Fruit fly (Drosophila melanogaster) whole organism, embryonic: ENCODE results near the gene Ca-Ma2d.

Experiments used
- Abd-B ChIP-seq: fragments of 200-800 bp; sonication (Bioruptor generic); optimal IDR thresholded peaks from 2 replicates; lab custom pipeline; 2018; ENCODE audit warnings: missing biosample characterization, mild to moderate bottlenecking, missing genetic modification characterization, moderate library complexity
- Asciz ChIP-seq: fragments of 200-800 bp; sonication (Bioruptor generic); optimal IDR thresholded peaks from 2 replicates; lab custom pipeline; 2017; ENCODE audit warnings: missing biosample characterization, mild to moderate bottlenecking, missing genetic modification characterization, missing genetic modification reagents
- Atf6 ChIP-seq: fragments of 200-800 bp; sonication (Bioruptor generic); IDR thresholded peaks from 2 replicates; pipeline ENCODE4 v1.3.6; 2022; ENCODE audit warnings: missing biosample characterization, missing genetic modification characterization
- CG10431 ChIP-seq: fragments of 200-800 bp; sonication (Bioruptor generic); optimal IDR thresholded peaks from 3 replicates; lab custom pipeline; 2018; ENCODE audit warnings: missing biosample characterization, mild to moderate bottlenecking, missing genetic modification characterization
- CG10462 ChIP-seq: fragments of 200-800 bp; sonication (Bioruptor generic); optimal IDR thresholded peaks from 2 replicates; lab custom pipeline; 2016; ENCODE audit warnings: missing biosample characterization, missing genetic modification characterization
- CG10565 ChIP-seq: fragments of 200-800 bp; sonication (Bioruptor generic); optimal IDR thresholded peaks from 3 replicates; lab custom pipeline; 2016; ENCODE audit warnings: missing biosample characterization, mild to moderate bottlenecking, missing genetic modification characterization
- CG1233 ChIP-seq: fragments of 200-800 bp; sonication (Bioruptor generic); optimal IDR thresholded peaks from 4 replicates; lab custom pipeline; 2018; ENCODE audit warnings: missing biosample characterization, mild to moderate bottlenecking, missing genetic modification characterization
- CG15073 ChIP-seq: fragments of 200-800 bp; sonication (Bioruptor generic); optimal IDR thresholded peaks from 2 replicates; lab custom pipeline; 2016; ENCODE audit warnings: missing biosample characterization, missing genetic modification characterization
- CG16813 ChIP-seq: fragments of 200-800 bp; sonication (Bioruptor generic); IDR thresholded peaks from 3 replicates; pipeline ENCODE4 v1.3.6; 2022; ENCODE audit warnings: missing biosample characterization, missing genetic modification characterization; ENCODE audit not compliant: partially characterized antibody
- CG16863 ChIP-seq: fragments of 200-800 bp; sonication (Bioruptor generic); optimal IDR thresholded peaks from 3 replicates; lab custom pipeline; 2016; ENCODE audit warnings: missing biosample characterization, missing genetic modification characterization
- CG17186 ChIP-seq: fragments of 200-800 bp; sonication (Bioruptor generic); optimal IDR thresholded peaks from 3 replicates; lab custom pipeline; 2017; ENCODE audit warnings: missing biosample characterization, missing genetic modification reagents, missing genetic modification characterization
- CG17361 ChIP-seq: fragments of 200-800 bp; sonication (Bioruptor generic); IDR thresholded peaks from 3 replicates; pipeline ENCODE4 v1.3.6; 2022; ENCODE audit warnings: missing biosample characterization, missing genetic modification characterization
- CG18764 ChIP-seq: fragments of 200-800 bp; sonication (Bioruptor generic); optimal IDR thresholded peaks from 3 replicates; lab custom pipeline; 2016; ENCODE audit warnings: missing biosample characterization, missing genetic modification characterization
- CG2889 ChIP-seq: fragments of 200-800 bp; sonication (Bioruptor generic); IDR thresholded peaks from 3 replicates; pipeline ENCODE4 v1.3.6; 2022; ENCODE audit warnings: missing biosample characterization, missing genetic modification characterization
- CG31365 ChIP-seq: fragments of 200-800 bp; sonication (Bioruptor generic); optimal IDR thresholded peaks from 2 replicates; lab custom pipeline; 2018; ENCODE audit warnings: missing biosample characterization, mild to moderate bottlenecking, missing genetic modification characterization
- CG31388 ChIP-seq: fragments of 200-800 bp; sonication (Bioruptor generic); optimal IDR thresholded peaks from 2 replicates; lab custom pipeline; 2016; ENCODE audit warnings: missing biosample characterization, missing genetic modification characterization
- CG4730 ChIP-seq: fragments of 200-800 bp; sonication (Bioruptor generic); IDR thresholded peaks from 2 replicates; pipeline ENCODE4 v1.3.6; 2022; ENCODE audit warnings: missing biosample characterization, missing genetic modification characterization
- CG5953 ChIP-seq: fragments of 200-800 bp; sonication (Bioruptor generic); IDR thresholded peaks from 2 replicates; pipeline ENCODE4 v1.3.6; 2022; ENCODE audit warnings: missing biosample characterization, missing genetic modification characterization
- CG6272 ChIP-seq: fragments of 200-800 bp; sonication (Bioruptor generic); IDR thresholded peaks from 2 replicates; pipeline ENCODE4 v1.3.6; 2022; ENCODE audit warnings: missing biosample characterization, missing genetic modification characterization
- CG6683 ChIP-seq: fragments of 200-800 bp; sonication (Bioruptor generic); optimal IDR thresholded peaks from 2 replicates; lab custom pipeline; 2017; ENCODE audit warnings: missing biosample characterization, mild to moderate bottlenecking, missing genetic modification characterization, missing genetic modification reagents
- CG6689 ChIP-seq: fragments of 200-800 bp; sonication (Bioruptor generic); IDR thresholded peaks from 2 replicates; pipeline ENCODE4 v1.3.6; 2022; ENCODE audit warnings: missing biosample characterization, missing genetic modification characterization
- CG6813 ChIP-seq: fragments of 200-800 bp; sonication (Bioruptor generic); optimal IDR thresholded peaks from 2 replicates; lab custom pipeline; 2017; ENCODE audit warnings: missing biosample characterization, missing genetic modification characterization, mild to moderate bottlenecking, moderate library complexity, missing genetic modification reagents
- CG8478 ChIP-seq: fragments of >200 bp; optimal IDR thresholded peaks from 2 replicates; lab custom pipeline; 2018
- CG9215 ChIP-seq: fragments of 200-800 bp; sonication (Bioruptor generic); IDR thresholded peaks from 2 replicates; pipeline ENCODE4 v1.3.6; 2022; ENCODE audit warnings: missing biosample characterization, missing genetic modification characterization
- CG9797 ChIP-seq: fragments of 200-800 bp; sonication (Bioruptor generic); optimal IDR thresholded peaks from 3 replicates; lab custom pipeline; 2018; ENCODE audit warnings: missing biosample characterization, mild to moderate bottlenecking, missing genetic modification characterization
- Dip2 ChIP-seq: fragments of 200-800 bp; sonication (Bioruptor generic); IDR thresholded peaks from 2 replicates; pipeline ENCODE4 v1.3.6; 2022; ENCODE audit warnings: missing biosample characterization, missing genetic modification characterization
- Dref ChIP-seq: fragments of 200-800 bp; sonication (Bioruptor generic); IDR thresholded peaks from 2 replicates; pipeline ENCODE4 v1.3.6; 2022; ENCODE audit warnings: missing biosample characterization, missing genetic modification characterization
- Fer1 ChIP-seq: fragments of 200-800 bp; sonication (Bioruptor generic); optimal IDR thresholded peaks from 2 replicates; lab custom pipeline; 2017; ENCODE audit warnings: missing biosample characterization, mild to moderate bottlenecking, missing genetic modification characterization
- Gsc ChIP-seq: fragments of 200-800 bp; sonication (Bioruptor generic); IDR thresholded peaks from 2 replicates; pipeline ENCODE4 v1.3.6; 2022; ENCODE audit warnings: missing biosample characterization, missing genetic modification characterization
- Hr39 ChIP-seq: fragments of >200 bp; optimal IDR thresholded peaks from 2 replicates; lab custom pipeline; 2017
- Spps ChIP-seq: fragments of 200-800 bp; sonication (Bioruptor generic); optimal IDR thresholded peaks from 2 replicates; lab custom pipeline; 2018; ENCODE audit warnings: missing biosample characterization, mild to moderate bottlenecking, missing genetic modification characterization
- Tbp ChIP-seq: fragments of >200 bp; optimal IDR thresholded peaks from 2 replicates; lab custom pipeline; 2018; ENCODE audit warnings: missing biosample characterization, missing genetic modification characterization
- Usf ChIP-seq: fragments of 200-800 bp; sonication (Bioruptor generic); optimal IDR thresholded peaks from 2 replicates; lab custom pipeline; 2017; ENCODE audit warnings: missing genotype, missing biosample characterization, missing genetic modification characterization
- ac ChIP-seq: fragments of 200-800 bp; sonication (Bioruptor generic); optimal IDR thresholded peaks from 3 replicates; lab custom pipeline; 2017; ENCODE audit warnings: missing biosample characterization, mild to moderate bottlenecking, missing genetic modification characterization
- chinmo ChIP-seq: fragments of 200-800 bp; sonication (Bioruptor generic); IDR thresholded peaks from 4 replicates; pipeline ENCODE4 v1.3.6; 2022; ENCODE audit warnings: missing biosample characterization, missing genetic modification characterization; ENCODE audit not compliant: partially characterized antibody
- dimm ChIP-seq: fragments of 200-800 bp; sonication (Bioruptor generic); IDR thresholded peaks from 2 replicates; pipeline ENCODE4 v1.3.6; 2022; ENCODE audit warnings: missing biosample characterization, missing genetic modification characterization
- gce ChIP-seq: fragments of 200-800 bp; sonication (Bioruptor generic); IDR thresholded peaks from 3 replicates; pipeline ENCODE4 v1.3.6; 2022; ENCODE audit warnings: missing biosample characterization, missing genetic modification characterization
- gem ChIP-seq: fragments of 200-800 bp; sonication (Bioruptor generic); optimal IDR thresholded peaks from 2 replicates; lab custom pipeline; 2019; ENCODE audit warnings: missing biosample characterization, mild to moderate bottlenecking, missing genetic modification characterization, moderate library complexity
- ham ChIP-seq: fragments of 200-800 bp; sonication (Bioruptor generic); IDR thresholded peaks from 2 replicates; pipeline ENCODE4 v1.3.6; 2022; ENCODE audit warnings: missing biosample characterization, missing genetic modification characterization
- ind ChIP-seq: fragments of 200-800 bp; sonication (Bioruptor generic); optimal IDR thresholded peaks from 3 replicates; lab custom pipeline; 2016; ENCODE audit warnings: missing biosample characterization, missing genetic modification characterization
- lab ChIP-seq: fragments of 200-800 bp; sonication (Bioruptor generic); optimal IDR thresholded peaks from 3 replicates; lab custom pipeline; 2017; ENCODE audit warnings: missing biosample characterization, missing genetic modification characterization, mild to moderate bottlenecking, moderate library complexity, missing genetic modification reagents
- luna ChIP-seq: fragments of 200-800 bp; sonication (Bioruptor generic); optimal IDR thresholded peaks from 2 replicates; lab custom pipeline; 2016; ENCODE audit warnings: missing biosample characterization, missing genetic modification characterization
- nom ChIP-seq: fragments of 200-800 bp; sonication (Bioruptor generic); optimal IDR thresholded peaks from 2 replicates; lab custom pipeline; 2017; ENCODE audit warnings: missing biosample characterization, missing genetic modification characterization, mild to moderate bottlenecking, moderate library complexity, missing genetic modification reagents
- org-1 ChIP-seq: fragments of 200-800 bp; sonication (Bioruptor generic); optimal IDR thresholded peaks from 2 replicates; lab custom pipeline; 2017; ENCODE audit warnings: missing biosample characterization, missing genetic modification characterization
- pb ChIP-seq: fragments of 200-800 bp; sonication (Bioruptor generic); optimal IDR thresholded peaks from 3 replicates; lab custom pipeline; 2016; ENCODE audit warnings: missing biosample characterization, missing genetic modification characterization
- pzg ChIP-seq: fragments of 200-800 bp; sonication (Bioruptor generic); optimal IDR thresholded peaks from 3 replicates; lab custom pipeline; 2018; ENCODE audit warnings: missing biosample characterization, mild to moderate bottlenecking, missing genetic modification characterization, moderate library complexity
- sens-2 ChIP-seq: fragments of 200-800 bp; sonication (Bioruptor generic); IDR thresholded peaks from 2 replicates; pipeline ENCODE4 v1.3.6; 2022; ENCODE audit warnings: missing biosample characterization, missing genetic modification characterization
- seq ChIP-seq: fragments of 200-800 bp; sonication (Bioruptor generic); IDR thresholded peaks from 2 replicates; pipeline ENCODE4 v1.3.6; 2022; ENCODE audit warnings: missing biosample characterization, missing genetic modification characterization
- tx ChIP-seq: fragments of 200-800 bp; sonication (Bioruptor generic); optimal IDR thresholded peaks from 2 replicates; lab custom pipeline; 2016; ENCODE audit warnings: missing biosample characterization, missing genetic modification characterization
- unpg ChIP-seq: fragments of 200-800 bp; sonication (Bioruptor generic); optimal IDR thresholded peaks from 3 replicates; lab custom pipeline; 2018; ENCODE audit warnings: missing biosample characterization, mild to moderate bottlenecking, missing genetic modification characterization, moderate library complexity

Gene Ca-Ma2d

DNA sequence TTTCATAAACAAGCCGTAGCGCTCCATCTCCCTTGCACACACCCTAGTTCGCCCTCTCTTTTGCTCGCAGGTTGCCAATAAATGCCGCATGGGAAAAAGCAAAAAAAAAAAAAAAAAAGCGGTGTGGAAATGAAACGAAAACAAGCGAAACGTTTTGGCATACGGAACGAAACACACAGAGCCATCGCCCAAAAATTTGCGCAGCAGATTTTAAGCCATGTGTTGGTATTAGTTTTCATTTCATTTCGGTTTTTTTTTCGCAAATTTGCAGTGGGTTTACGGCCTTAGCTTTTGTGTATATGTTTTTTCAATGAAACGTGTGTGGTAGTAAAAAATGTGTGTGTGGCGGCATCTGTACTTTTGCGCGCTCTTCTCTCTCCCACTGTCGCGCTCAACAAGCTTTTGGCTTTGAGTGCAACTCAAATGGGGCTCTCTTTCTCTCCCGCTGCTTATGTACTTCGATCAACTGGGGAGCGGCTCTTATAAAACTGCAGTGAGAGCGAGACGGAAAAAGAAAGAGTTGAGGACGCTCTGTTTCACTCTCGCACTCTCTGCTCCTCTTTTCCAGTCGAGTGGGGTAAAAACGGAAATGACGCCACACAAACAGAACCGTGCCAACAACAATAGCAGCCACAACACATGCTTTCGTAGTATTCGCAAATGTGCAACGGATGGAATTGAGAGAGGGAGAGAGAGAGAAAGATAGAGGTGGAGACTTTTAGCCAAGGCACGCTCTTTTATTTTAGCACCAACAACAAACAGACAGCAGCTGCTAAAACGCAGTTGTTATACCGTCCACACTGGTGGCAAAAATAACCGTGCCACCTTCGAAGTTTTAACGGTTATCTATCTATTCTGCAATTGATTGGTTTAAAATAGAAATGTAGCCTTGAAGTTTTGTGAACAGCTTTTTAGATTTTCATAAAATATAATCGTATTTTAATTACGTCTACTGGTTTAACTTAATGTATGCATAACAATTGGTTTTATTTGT lies 53.3 kb downstream of the Ca-Ma2d start (continued):
- TF ChIP-seq CG2889 (GFP tag; lab: Robert Waterston, UW) (no peak), Fer1 (GFP tag; lab: Kevin White, UChicago) (peak; percentile 45), CG1233 (GFP tag; lab: Kevin White, UChicago) (no peak), ham (GFP tag; lab: Robert Waterston, UW) (no peak), CG10462 (GFP tag; lab: Kevin White, UChicago) (peak; percentile 2), sens-2 (no peak), CG8478 (lab: Kevin White, UChicago) (peak; percentile 74), pb (GFP tag; lab: Kevin White, UChicago) (no peak), Abd-B (GFP tag; lab: Kevin White, UChicago) (peak; percentile 23), Tbp (GFP tag; lab: Kevin White, UChicago) (no peak), CG5953 (GFP tag; lab: Robert Waterston, UW) (no peak), CG10565 (GFP tag; lab: Kevin White, UChicago) (no peak), tx (GFP tag; lab: Kevin White, UChicago) (peak; percentile 31), CG6683 (peak; percentile 33), CG9215 (GFP tag; lab: Robert Waterston, UW) (no peak), Dref (GFP tag; lab: Robert Waterston, UW) (no peak), Hr39 (lab: Kevin White, UChicago) (no peak), CG17361 (GFP tag; lab: Robert Waterston, UW) (no peak), pzg (GFP tag; lab: Kevin White, UChicago) (no peak), CG31388 (GFP tag; lab: Kevin White, UChicago) (no peak), CG6272 (GFP tag; lab: Robert Waterston, UW) (no peak), nom (GFP tag; lab: Kevin White, UChicago) (peak; percentile 84), seq (GFP tag; lab: Robert Waterston, UW) (no peak), gce (no peak), Atf6 (GFP tag; lab: Robert Waterston, UW) (no peak), CG4730 (no peak), CG31365 (tag; lab: Kevin White, UChicago) (peak; percentile 47), CG10431 (GFP tag; lab: Kevin White, UChicago) (no peak), Dip2 (GFP tag; lab: Robert Waterston, UW) (no peak), org-1 (GFP tag; lab: Kevin White, UChicago) (peak; percentile 52), Usf (GFP tag; lab: Kevin White, UChicago) (no peak), unpg (GFP tag; lab: Kevin White, UChicago) (peak; percentile 51), CG16863 (GFP tag; lab: Kevin White, UChicago) (peak; percentile 5), CG18764 (GFP tag; lab: Kevin White, UChicago) (no peak), CG15073 (peak; percentile 97), ac (GFP tag; lab: Kevin White, UChicago) (peak; percentile 9), dimm (GFP tag; lab: Robert Waterston, UW) (no peak), gem (tag; lab: Kevin White, UChicago) (peak; percentile 70), chinmo (GFP tag; lab: Robert Waterston, UW) (no peak), CG16813 (no peak), CG6689 (GFP tag; lab: Robert Waterston, UW) (no peak), Gsc (no peak), CG9797 (GFP tag; lab: Kevin White, UChicago) (no peak), CG6813 (peak; percentile 77), lab (GFP tag; lab: Kevin White, UChicago) (peak; percentile 85), Asciz (GFP tag; lab: Kevin White, UChicago) (peak; percentile 44), luna (GFP tag; lab: Kevin White, UChicago) (no peak), ind (GFP tag; lab: Kevin White, UChicago) (peak; percentile 50), CG17186 (no peak), Spps (no peak)
